Fruit fly (Drosophila melanogaster): ENCODE results near the gene mthl5.

Gene mthl5

dm6 chr3R:11877162-11877561 is 9.8 kb downstream of the mthl5 start, which contains the start of gene sad:
Gene sad (plus strand): TSS chr3R:11877235.
- TF ChIP-seq Sox100B (GFP tag; optimal IDR thresholded peaks at IDR 0.05), result no peak
- 0 out of 3 replicates have a peak, but pooled peaks have one; percentile 14 for TF ChIP-seq vnd (GFP tag; IDR thresholded peaks at IDR 0.05; ENCODE audit: partially characterized antibody)
- TF ChIP-seq ac (GFP tag; optimal IDR thresholded peaks at IDR 0.05), result peak; percentile 87
- no peak for TF ChIP-seq NfI (GFP tag; optimal IDR thresholded peaks at IDR 0.05)
- peak; percentile 45 for TF ChIP-seq Med (GFP tag)
- peak; percentile 62 for TF ChIP-seq Ets65A (GFP tag)
- TF ChIP-seq tup (GFP tag; optimal IDR thresholded peaks at IDR 0.05), result no peak
- no peak for TF ChIP-seq CG18262 (tag; optimal IDR thresholded peaks at IDR 0.05)
- TF ChIP-seq schlank (tag; optimal IDR thresholded peaks at IDR 0.05), result no peak
- no peak for TF ChIP-seq CG10565 (GFP tag; optimal IDR thresholded peaks at IDR 0.05)
- TF ChIP-seq prd (optimal IDR thresholded peaks at IDR 0.05), result no peak
- TF ChIP-seq prd (GFP tag; IDR thresholded peaks at IDR 0.05), result peak; percentile 52; the same call in 2 of the 3 replicates
- TF ChIP-seq zen (tag; optimal IDR thresholded peaks at IDR 0.05), result peak; percentile 28
- TF ChIP-seq da (GFP tag; optimal IDR thresholded peaks at IDR 0.05), result peak; percentile 22
- no peak for TF ChIP-seq CG2712 (tag; optimal IDR thresholded peaks at IDR 0.05)

- TF ChIP-seq pzg (GFP tag; optimal IDR thresholded peaks at IDR 0.05) (no peak), Deaf1 (tag; optimal IDR thresholded peaks at IDR 0.05) (peak; percentile 5)
These were observed 10.2 kb downstream of the mthl5 start for dm6 chr3R:11876750-11877149.

dm6 chr3R:11872692-11873091 is 14.3 kb downstream of the mthl5 start:
- TF ChIP-seq unc-4 (GFP tag; IDR thresholded peaks at IDR 0.05; ENCODE audit: partially characterized antibody), result no peak
- TF ChIP-seq Pdp1 (GFP tag; optimal IDR thresholded peaks at IDR 0.05), result peak in 1 of 2 experiments; percentile 18
- TF ChIP-seq CG8924 (tag; optimal IDR thresholded peaks at IDR 0.05), result peak; percentile 36
- TF ChIP-seq CG15073 (GFP tag; optimal IDR thresholded peaks at IDR 0.05), result no peak
- TF ChIP-seq Scr (GFP tag; IDR thresholded peaks at IDR 0.05; ENCODE audit: partially characterized antibody), result no peak
- no peak; the same call in 2 of the 3 replicates for TF ChIP-seq B-H1 (GFP tag; IDR thresholded peaks at IDR 0.05)
- TF ChIP-seq CG9797 (GFP tag; optimal IDR thresholded peaks at IDR 0.05), result no peak
- TF ChIP-seq gsb (GFP tag; IDR thresholded peaks at IDR 0.05), result no peak
- TF ChIP-seq CG10366 (GFP tag; IDR thresholded peaks at IDR 0.05), result peak; percentile 22; the same call in 1 of the 2 replicates
- TF ChIP-seq Atf3 (GFP tag; optimal IDR thresholded peaks at IDR 0.05), result no peak
- TF ChIP-seq CoRest (tag; optimal IDR thresholded peaks at IDR 0.05), result peak; percentile 17
- peak; percentile 10; the same call in 1 of the 2 replicates for TF ChIP-seq Drgx (GFP tag; IDR thresholded peaks at IDR 0.05)
- TF ChIP-seq CG7987 (GFP tag; optimal IDR thresholded peaks at IDR 0.05), result no peak
- TF ChIP-seq D19B (GFP tag; optimal IDR thresholded peaks at IDR 0.05), result peak; percentile 70
- TF ChIP-seq CG1233 (GFP tag; optimal IDR thresholded peaks at IDR 0.05), result peak; percentile 11
- TF ChIP-seq CG12299 (tag; optimal IDR thresholded peaks at IDR 0.05), result no peak
- TF ChIP-seq CG4730 (GFP tag; IDR thresholded peaks at IDR 0.05), result peak; percentile 53
- TF ChIP-seq H15 (GFP tag; IDR thresholded peaks at IDR 0.05), result peak; percentile 66; the same call in 2 of the 3 replicates
- TF ChIP-seq CG2202 (tag; optimal IDR thresholded peaks at IDR 0.05), result no peak
- no peak; the same call in 1 of the 2 replicates for TF ChIP-seq Rx (GFP tag; IDR thresholded peaks at IDR 0.05)
- TF ChIP-seq sens (GFP tag), result peak; percentile 84
- TF ChIP-seq cad (GFP tag; optimal IDR thresholded peaks at IDR 0.05), result no peak
- TF ChIP-seq CG17361 (GFP tag; IDR thresholded peaks at IDR 0.05), result peak; percentile 51; the same call in 1 of the 3 replicates
- peak; percentile 14 for TF ChIP-seq CG9817 (tag; optimal IDR thresholded peaks at IDR 0.05)
- TF ChIP-seq Mes4 (GFP tag; optimal IDR thresholded peaks at IDR 0.05), result no peak
- no peak for TF ChIP-seq CG1647 (GFP tag; optimal IDR thresholded peaks at IDR 0.05)
- no peak for TF ChIP-seq CG3847 (GFP tag; IDR thresholded peaks at IDR 0.05)
- TF ChIP-seq Fer3 (tag; optimal IDR thresholded peaks at IDR 0.05), result peak; percentile 42
- no peak for TF ChIP-seq bigmax (GFP tag; optimal IDR thresholded peaks at IDR 0.05)
- TF ChIP-seq bsh (GFP tag; optimal IDR thresholded peaks at IDR 0.05), result peak in 1 of 2 experiments; percentile 24
- no peak for TF ChIP-seq CG4617 (GFP tag; optimal IDR thresholded peaks at IDR 0.05; ENCODE audit: borderline replicate concordance)
- peak; percentile 59 for TF ChIP-seq Asciz (GFP tag; optimal IDR thresholded peaks at IDR 0.05)

Data from whole organism, embryonic.